Worm (Caenorhabditis elegans) whole organism, early embryonic: ENCODE results near the gene F46H5.3.

Experiments
- B0310.2 ChIP-seq: sonication (generic microtip); optimal IDR thresholded peaks from 2 replicates; lab custom pipeline; 2016; ENCODE audit warnings: mild to moderate bottlenecking, missing genetic modification characterization, missing compliant biosample characterization
- F13C5.2 ChIP-seq: sonication (generic microtip); optimal IDR thresholded peaks from 2 replicates; lab custom pipeline; 2017; ENCODE audit warnings: mild to moderate bottlenecking, missing genetic modification characterization, inconsistent platforms, missing compliant biosample characterization
- ama-1 ChIP-seq: fragments of 150-350 bp; optimal IDR thresholded peaks from 2 replicates; lab custom pipeline; 2014
- ceh-13 ChIP-seq: fragments of 200-800 bp; sonication (Bioruptor generic); optimal IDR thresholded peaks from 2 replicates; lab custom pipeline; 2018; ENCODE audit warnings: mild to moderate bottlenecking, missing genetic modification characterization, missing compliant biosample characterization
- ets-7 ChIP-seq: sonication (generic microtip); optimal IDR thresholded peaks from 2 replicates; lab custom pipeline; 2016; ENCODE audit warnings: missing genotype, missing genetic modification characterization, missing compliant biosample characterization
- flt-1 ChIP-seq: fragments of 200-800 bp; sonication (Bioruptor generic); IDR thresholded peaks from 2 replicates; pipeline ENCODE4 v1.3.6; 2022; ENCODE audit warnings: missing genetic modification characterization, missing compliant biosample characterization
- hmg-4 ChIP-seq: fragments of 200-800 bp; sonication (Bioruptor generic); optimal IDR thresholded peaks from 2 replicates; lab custom pipeline; 2018; ENCODE audit warnings: mild to moderate bottlenecking, missing genetic modification characterization, missing compliant biosample characterization
- pes-1 ChIP-seq: fragments of 200-800 bp; sonication (Bioruptor generic); IDR thresholded peaks from 2 replicates; pipeline ENCODE4 v1.3.6; 2022; ENCODE audit warnings: missing genetic modification reagents, missing genetic modification characterization, missing compliant biosample characterization
- scrt-1 ChIP-seq: fragments of 200-800 bp; sonication (Bioruptor generic); IDR thresholded peaks from 2 replicates; pipeline ENCODE4 v1.3.6; 2022; ENCODE audit warnings: missing genetic modification characterization, missing compliant biosample characterization
- sea-1 ChIP-seq: fragments of 200-800 bp; sonication (Bioruptor generic); conservative IDR thresholded peaks from 2 replicates; pipeline ENCODE4 v1.3.6; 2022; ENCODE audit warnings: missing genetic modification characterization, missing compliant biosample characterization
- tbx-11 ChIP-seq: fragments of 200-800 bp; sonication (Bioruptor generic); IDR thresholded peaks from 2 replicates; pipeline ENCODE4 v1.3.6; 2022; ENCODE audit warnings: missing genetic modification characterization, missing compliant biosample characterization
- tra-4 ChIP-seq: sonication (generic microtip); optimal IDR thresholded peaks from 2 replicates; lab custom pipeline; 2017; ENCODE audit warnings: missing genetic modification characterization, missing compliant biosample characterization

DNA sequence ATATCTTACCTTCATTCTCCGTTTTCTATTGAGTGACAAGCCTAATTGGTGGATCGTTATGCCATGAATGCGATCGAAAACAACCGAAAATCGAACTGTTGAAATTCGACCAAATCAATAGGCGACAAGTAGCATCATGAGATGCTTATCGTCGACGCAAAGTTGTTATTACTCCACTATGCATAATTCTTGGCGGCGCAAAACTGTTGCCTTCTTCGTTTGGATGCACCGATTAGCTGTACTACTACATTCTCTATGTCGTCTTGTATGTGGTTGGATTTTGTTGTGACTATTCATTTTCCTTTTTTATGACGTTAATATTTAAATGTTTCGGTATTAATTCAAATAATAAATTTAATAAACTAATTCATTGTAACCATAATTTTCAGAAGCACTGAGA is 33.5 kb upstream of the F46H5.3 start, which contains the start of gene F46H5.11:
- TF ChIP-seq flt-1 (GFP tag; lab: Robert Waterston, UW) (no peak), ets-7 (tag; lab: Kevin White, UChicago) (no peak), B0310.2 (tag; lab: Kevin White, UChicago) (no peak), F13C5.2 (tag; lab: Kevin White, UChicago) (no peak), ama-1 (lab: Kevin White, UChicago) (no peak), sea-1 (GFP tag; lab: Robert Waterston, UW) (no peak), scrt-1 (GFP tag; lab: Robert Waterston, UW) (no peak), tbx-11 (no peak), pes-1 (GFP tag; lab: Robert Waterston, UW) (no peak), hmg-4 (no peak), tra-4 (tag; lab: Kevin White, UChicago) (no peak), ceh-13 (no peak)
